Worm (Caenorhabditis elegans) whole organism, L3 larva: ENCODE measurements around the gene srw-124.

Experiments used
- aly-2 ChIP-seq: fragments of 150-350 bp; optimal IDR thresholded peaks from 2 replicates; lab custom pipeline; 2014; ENCODE audit warnings: missing biosample characterization, missing genetic modification characterization
- ama-1 ChIP-seq: fragments of 150-350 bp; optimal IDR thresholded peaks from 2 replicates; lab custom pipeline; 2018
- ceh-28 ChIP-seq: fragments of 150-350 bp; optimal IDR thresholded peaks from 2 replicates; lab custom pipeline; 2014; ENCODE audit warnings: missing biosample characterization, missing genetic modification reagents, missing genetic modification characterization
- ceh-82 ChIP-seq: fragments of 150-350 bp; optimal IDR thresholded peaks from 2 replicates; lab custom pipeline; 2014; ENCODE audit warnings: missing biosample characterization, missing genetic modification characterization
- lin-39 ChIP-seq: fragments of 150-350 bp; optimal IDR thresholded peaks from 2 replicates; lab custom pipeline; 2018; ENCODE audit warnings: missing biosample characterization, missing genetic modification reagents, missing genetic modification characterization
- lsy-12 ChIP-seq: sonication (generic microtip); optimal IDR thresholded peaks from 2 replicates; lab custom pipeline; 2016; ENCODE audit warnings: mild to moderate bottlenecking, missing genetic modification characterization, missing compliant biosample characterization
- nhr-76 ChIP-seq: fragments of 150-350 bp; sonication (generic microtip); optimal IDR thresholded peaks from 5 replicates; lab custom pipeline; 2014; ENCODE audit warnings: missing biosample characterization, missing genetic modification characterization
- sea-2 ChIP-seq: fragments of 150-350 bp; sonication (generic microtip); optimal IDR thresholded peaks from 4 replicates; lab custom pipeline; 2014; ENCODE audit warnings: missing biosample characterization, missing genetic modification reagents, missing genetic modification characterization
- snpc-4 ChIP-seq: fragments of 150-350 bp; optimal IDR thresholded peaks from 2 replicates; lab custom pipeline; 2014; ENCODE audit warnings: missing biosample characterization, missing genetic modification characterization
- ztf-4 ChIP-seq: fragments of 150-350 bp; optimal IDR thresholded peaks from 2 replicates; lab custom pipeline; 2014; ENCODE audit warnings: missing biosample characterization, missing genetic modification characterization

DNA sequence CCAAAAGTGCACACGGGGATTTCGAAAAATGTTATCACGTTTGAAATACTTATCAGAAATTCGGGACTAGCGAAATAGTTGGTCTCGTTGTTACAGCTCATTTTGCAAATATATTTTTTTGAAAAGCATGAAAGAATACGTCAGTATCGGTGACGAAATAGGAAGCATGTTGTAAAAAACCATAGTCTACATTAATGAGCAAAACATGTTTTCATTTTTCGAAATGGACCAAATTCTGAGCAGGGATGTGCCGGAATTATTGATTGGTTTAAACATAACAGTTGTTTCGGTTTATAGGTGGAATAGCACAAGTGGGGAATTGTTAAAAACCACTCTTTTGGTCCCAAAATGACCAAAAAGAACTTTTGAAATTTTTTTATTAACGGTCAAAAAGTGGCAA is 42.3 kb upstream of the srw-124 start, which contains the start of gene srh-247:
- TF ChIP-seq ceh-82 (tag; lab: Kevin White, UChicago) (no peak), lsy-12 (tag; lab: Kevin White, UChicago) (no peak), ceh-28 (tag; lab: Kevin White, UChicago) (no peak), aly-2 (tag; lab: Kevin White, UChicago) (no peak), snpc-4 (tag; lab: Kevin White, UChicago) (no peak), ztf-4 (tag; lab: Kevin White, UChicago) (no peak), ama-1 (lab: Kevin White, UChicago) (no peak), sea-2 (no peak), nhr-76 (tag; lab: Kevin White, UChicago) (no peak), lin-39 (tag; lab: Kevin White, UChicago) (no peak)
